Fruit fly (Drosophila melanogaster): Measurements from ENCODE around the gene Atg4a.

The Atg4a gene

dm6 chr2L:1075753-1076152 is 5.0 kb upstream of the Atg4a start (continued):
- no peak for TF ChIP-seq CG6791 (GFP tag; IDR thresholded peaks at IDR 0.05; ENCODE audit: partially characterized antibody)
- peak; percentile 78 for TF ChIP-seq CG4282 (GFP tag; optimal IDR thresholded peaks at IDR 0.05)
- peak; percentile 89 for TF ChIP-seq Aef1 (GFP tag; IDR thresholded peaks at IDR 0.05)
- peak; percentile 92 for TF ChIP-seq CG18262 (tag; optimal IDR thresholded peaks at IDR 0.05)
- TF ChIP-seq CG9817 (tag; optimal IDR thresholded peaks at IDR 0.05): peak; percentile 78
- no peak for TF ChIP-seq prd (optimal IDR thresholded peaks at IDR 0.05)
- TF ChIP-seq prd (GFP tag; IDR thresholded peaks at IDR 0.05): peak; percentile 98
- peak; percentile 92 for TF ChIP-seq CG30403 (GFP tag; optimal IDR thresholded peaks at IDR 0.05)
- no peak for TF ChIP-seq CG4328 (GFP tag; optimal IDR thresholded peaks at IDR 0.05)
- TF ChIP-seq sim (GFP tag; IDR thresholded peaks at IDR 0.05): peak; percentile 93
- no peak for TF ChIP-seq sc (optimal IDR thresholded peaks at IDR 0.05)
- peak; percentile 95 for TF ChIP-seq sc (GFP tag; optimal IDR thresholded peaks at IDR 0.05)
- TF ChIP-seq CkIIα-i1 (GFP tag; IDR thresholded peaks at IDR 0.05): 0 out of 2 replicates have a peak, but pooled peaks have one; percentile 26
- TF ChIP-seq corto (GFP tag; optimal IDR thresholded peaks at IDR 0.05): no peak
- peak; percentile 85 for TF ChIP-seq CG1792 (GFP tag; optimal IDR thresholded peaks at IDR 0.05)
- TF ChIP-seq en (GFP tag; optimal IDR thresholded peaks at IDR 0.05): peak; percentile 88
- peak; percentile 92 for TF ChIP-seq CG10209 (GFP tag; optimal IDR thresholded peaks at IDR 0.05)
- TF ChIP-seq Opbp (GFP tag; IDR thresholded peaks at IDR 0.05; ENCODE audit: partially characterized antibody): no peak
- peak; percentile 13 for TF ChIP-seq CG15514 (GFP tag; optimal IDR thresholded peaks at IDR 0.05)
- no peak for TF ChIP-seq Hmx (GFP tag; optimal IDR thresholded peaks at IDR 0.05)
- TF ChIP-seq bcd (GFP tag; optimal IDR thresholded peaks at IDR 0.05): peak; percentile 89
- TF ChIP-seq CG9609 (GFP tag; optimal IDR thresholded peaks at IDR 0.05): peak; percentile 96
- peak; percentile 93 for TF ChIP-seq CG11093 (GFP tag; IDR thresholded peaks at IDR 0.05)
- peak; percentile 87 for TF ChIP-seq CG2678 (tag; optimal IDR thresholded peaks at IDR 0.05)
- TF ChIP-seq CG11695 (GFP tag; IDR thresholded peaks at IDR 0.05): peak; percentile 88
- TF ChIP-seq ham (GFP tag; IDR thresholded peaks at IDR 0.05): no peak
- peak; percentile 96 for TF ChIP-seq D19B (GFP tag; optimal IDR thresholded peaks at IDR 0.05)
- TF ChIP-seq CG14441 (GFP tag; IDR thresholded peaks at IDR 0.05): peak; percentile 93
- TF ChIP-seq HLH4C (GFP tag; IDR thresholded peaks at IDR 0.05; ENCODE audit: partially characterized antibody): no peak
- TF ChIP-seq CG5180 (GFP tag; optimal IDR thresholded peaks at IDR 0.05): peak; percentile 73
- peak; percentile 70 for TF ChIP-seq CG31224 (GFP tag; IDR thresholded peaks at IDR 0.05)
- TF ChIP-seq CG4730 (GFP tag; IDR thresholded peaks at IDR 0.05): peak; percentile 89
- TF ChIP-seq CG3163 (GFP tag; optimal IDR thresholded peaks at IDR 0.05): peak; percentile 79
- peak; percentile 97 for TF ChIP-seq CG17328 (GFP tag; IDR thresholded peaks at IDR 0.05)
- TF ChIP-seq CG11504 (tag; optimal IDR thresholded peaks at IDR 0.05): peak; percentile 92
- TF ChIP-seq CG16863 (GFP tag; optimal IDR thresholded peaks at IDR 0.05): peak; percentile 92
- TF ChIP-seq CG7357 (GFP tag; IDR thresholded peaks at IDR 0.05): peak; percentile 78; the same call in 2 of the 3 replicates
- peak; percentile 88 for TF ChIP-seq Bdp1 (GFP tag; optimal IDR thresholded peaks at IDR 0.05)
- TF ChIP-seq trem (tag; optimal IDR thresholded peaks at IDR 0.05): peak; percentile 88
- no peak for TF ChIP-seq CG34376 (GFP tag; optimal IDR thresholded peaks at IDR 0.05)
- peak; percentile 81 for TF ChIP-seq CG32532 (GFP tag; IDR thresholded peaks at IDR 0.05)
- TF ChIP-seq fd3F (GFP tag; optimal IDR thresholded peaks at IDR 0.05): peak; percentile 50
- TF ChIP-seq CG13287 (GFP tag; IDR thresholded peaks at IDR 0.05; ENCODE audit: partially characterized antibody): no peak
- TF ChIP-seq Drgx (GFP tag; IDR thresholded peaks at IDR 0.05): peak; percentile 82
- TF ChIP-seq CG13894 (tag; optimal IDR thresholded peaks at IDR 0.05): no peak
- TF ChIP-seq nmo (GFP tag; optimal IDR thresholded peaks at IDR 0.05): peak; percentile 94
- peak; percentile 96 for TF ChIP-seq Hsf (GFP tag; optimal IDR thresholded peaks at IDR 0.05)
- peak; percentile 79 for TF ChIP-seq CG15073 (GFP tag; optimal IDR thresholded peaks at IDR 0.05)
- peak; percentile 74 for TF ChIP-seq Vsx1 (GFP tag; optimal IDR thresholded peaks at IDR 0.05)
- TF ChIP-seq dati (GFP tag; IDR thresholded peaks at IDR 0.05): peak; percentile 87
- TF ChIP-seq Doc2 (GFP tag; IDR thresholded peaks at IDR 0.05): 0 out of 2 replicates have a peak, but pooled peaks have one; percentile 39

Data from whole organism, embryonic.